Worm (Caenorhabditis elegans) whole organism, midembryonic: ENCODE data around the gene nsph-1.1.

Source experiments
- T22C8.4 ChIP-seq: fragments of 200-800 bp; sonication (Bioruptor generic); IDR thresholded peaks from 2 replicates; pipeline ENCODE4 v1.3.6; 2022; ENCODE audit warnings: missing genetic modification characterization, missing compliant biosample characterization
- cog-1 ChIP-seq: sonication (generic microtip); optimal IDR thresholded peaks from 2 replicates; lab custom pipeline; 2016; ENCODE audit warnings: missing genetic modification characterization, missing compliant biosample characterization
- flt-1 ChIP-seq: fragments of 200-800 bp; sonication (Bioruptor generic); IDR thresholded peaks from 2 replicates; pipeline ENCODE4 v1.3.6; 2022; ENCODE audit warnings: missing genetic modification characterization, missing compliant biosample characterization
- med-1 ChIP-seq: sonication (generic microtip); optimal IDR thresholded peaks from 2 replicates; lab custom pipeline; 2017; ENCODE audit warnings: missing genetic modification characterization, mild to moderate bottlenecking, missing compliant biosample characterization, antibody characterized with exemption, missing genetic modification reagents; ENCODE audit not compliant: insufficient read depth
- ref-1 ChIP-seq: fragments of 200-800 bp; sonication (Bioruptor generic); conservative IDR thresholded peaks from 2 replicates; pipeline ENCODE4 v1.3.6; 2022; ENCODE audit warnings: missing genetic modification reagents, missing genetic modification characterization, missing compliant biosample characterization
- tab-1 ChIP-seq: fragments of 200-800 bp; sonication (Bioruptor generic); IDR thresholded peaks from 2 replicates; pipeline ENCODE4 v1.3.6; 2022; ENCODE audit warnings: missing genetic modification characterization, missing compliant biosample characterization
- ztf-23 ChIP-seq: fragments of 200-800 bp; sonication (Bioruptor generic); IDR thresholded peaks from 2 replicates; pipeline ENCODE4 v1.3.6; 2022; ENCODE audit warnings: missing genetic modification reagents, missing genetic modification characterization, missing compliant biosample characterization
- ztf-29 ChIP-seq: fragments of 200-800 bp; sonication (Bioruptor generic); IDR thresholded peaks from 2 replicates; pipeline ENCODE4 v1.3.6; 2022; ENCODE audit warnings: missing genetic modification reagents, missing genetic modification characterization, missing compliant biosample characterization

DNA sequence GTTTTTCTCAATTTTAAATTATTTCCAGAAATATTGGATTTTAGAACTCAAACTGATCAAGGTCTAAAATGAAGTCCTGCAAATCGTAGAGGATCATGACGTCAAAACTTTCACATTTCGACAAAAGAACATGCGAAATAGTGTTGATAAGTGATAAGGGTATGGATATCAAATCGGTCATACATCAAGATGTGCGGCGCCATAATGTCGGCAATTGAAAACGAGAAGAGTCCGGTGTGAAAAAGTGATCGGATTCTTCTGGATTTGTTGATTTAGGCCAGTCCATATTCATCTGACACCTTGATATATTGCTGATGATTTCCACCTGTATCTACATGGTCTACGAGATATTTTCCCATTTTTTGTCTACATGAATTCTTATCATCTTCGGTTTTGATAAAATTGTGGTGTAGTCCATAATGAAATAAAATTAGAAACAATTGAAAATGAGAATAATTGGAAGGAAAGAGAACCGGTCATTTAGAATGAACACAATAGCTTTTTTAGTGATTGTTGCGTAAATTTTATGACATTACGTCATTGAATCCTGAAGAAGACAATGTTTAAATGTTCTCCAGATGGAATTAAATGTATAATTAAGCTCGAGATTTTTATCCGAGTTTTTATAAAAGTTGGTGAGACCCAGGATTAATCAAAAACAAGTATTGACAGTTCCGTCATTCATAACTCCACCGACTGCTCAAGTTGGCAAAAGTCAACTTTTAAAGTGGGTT lies 35.4 kb upstream of the nsph-1.1 start:
- TF ChIP-seq flt-1 (GFP tag; lab: Robert Waterston, UW): no peak
- no peak for TF ChIP-seq ztf-23 (GFP tag; lab: Robert Waterston, UW)
- TF ChIP-seq ref-1 (GFP tag; lab: Robert Waterston, UW): no peak
- TF ChIP-seq tab-1 (GFP tag; lab: Robert Waterston, UW): no peak
- TF ChIP-seq T22C8.4 (GFP tag; lab: Robert Waterston, UW): no peak
- no peak for TF ChIP-seq med-1 (GFP tag; lab: Kevin White, UChicago)
- TF ChIP-seq cog-1 (tag; lab: Kevin White, UChicago): no peak
- TF ChIP-seq ztf-29: no peak
